Worm (Caenorhabditis elegans) whole organism, L1 larva: Measurements from ENCODE around the gene srw-115.

Experiments
- aha-1 ChIP-seq: fragments of 150-350 bp; optimal IDR thresholded peaks from 2 replicates; lab custom pipeline; 2014; ENCODE audit warnings: missing biosample characterization, missing genetic modification characterization
- aly-2 ChIP-seq: fragments of 150-350 bp; optimal IDR thresholded peaks from 2 replicates; lab custom pipeline; 2014; ENCODE audit warnings: missing biosample characterization, missing genetic modification characterization
- blmp-1 ChIP-seq: fragments of 150-350 bp; optimal IDR thresholded peaks from 2 replicates; lab custom pipeline; 2014; ENCODE audit warnings: missing biosample characterization, missing genetic modification characterization
- ceh-82 ChIP-seq, 3 experiments: fragments of 150-350 bp in 1 of 3; sonication (generic microtip) in 2 of 3; optimal IDR thresholded peaks; 2 replicates each; lab custom pipeline; 2014 to 2017; ENCODE audit warnings: missing biosample characterization in 3 of 3, missing genetic modification characterization in 3 of 3
- ceh-88 ChIP-seq: fragments of 200-800 bp; sonication (Bioruptor generic); IDR thresholded peaks from 2 replicates; pipeline ENCODE4 v1.3.6; 2022; ENCODE audit warnings: missing genetic modification characterization, missing compliant biosample characterization
- dpl-1 ChIP-seq, 3 experiments: fragments of 150-350 bp in 2 of 3; sonication (generic microtip) in 1 of 3; optimal IDR thresholded peaks; 2 replicates each; lab custom pipeline; 2014 to 2017; ENCODE audit warnings: missing biosample characterization in 3 of 3, missing genetic modification characterization in 3 of 3, missing genetic modification reagents in 3 of 3
- dsc-1 ChIP-seq: sonication (generic microtip); optimal IDR thresholded peaks from 2 replicates; lab custom pipeline; 2016; ENCODE audit warnings: mild to moderate bottlenecking, missing genetic modification characterization, missing compliant biosample characterization
- efl-1 ChIP-seq, 4 experiments: fragments of 150-350 bp; optimal IDR thresholded peaks in 3 of 4; peaks in 1 of 4; 1 replicate in 1 of 4; 2 replicates in 3 of 4; lab custom pipeline; 2014; ENCODE audit warnings: missing biosample characterization in 2 of 4, missing genetic modification characterization in 2 of 4, missing genetic modification reagents in 2 of 4
- fkh-10 ChIP-seq: sonication (generic microtip); optimal IDR thresholded peaks from 2 replicates; lab custom pipeline; 2017; ENCODE audit warnings: missing biosample characterization, missing genetic modification reagents, missing genetic modification characterization
- fkh-8 ChIP-seq: sonication (generic microtip); optimal IDR thresholded peaks from 2 replicates; lab custom pipeline; 2016; ENCODE audit warnings: mild to moderate bottlenecking, missing genetic modification characterization, missing compliant biosample characterization
- fos-1 ChIP-seq: fragments of 150-350 bp; optimal IDR thresholded peaks from 2 replicates; lab custom pipeline; 2014; ENCODE audit warnings: missing biosample characterization, missing genetic modification characterization
- hlh-4 ChIP-seq: sonication (generic microtip); optimal IDR thresholded peaks from 2 replicates; lab custom pipeline; 2016; ENCODE audit warnings: mild to moderate bottlenecking, missing genetic modification characterization, missing compliant biosample characterization
- hpl-2 ChIP-seq: fragments of 150-350 bp; optimal IDR thresholded peaks from 2 replicates; lab custom pipeline; 2014; ENCODE audit warnings: missing biosample characterization, missing genetic modification reagents, missing genetic modification characterization
- isw-1 ChIP-seq: fragments of 200-800 bp; sonication (Bioruptor generic); IDR thresholded peaks from 2 replicates; pipeline ENCODE4 v1.3.6; 2022; ENCODE audit warnings: missing genetic modification characterization, missing compliant biosample characterization
- jun-1 ChIP-seq: fragments of 150-350 bp; optimal IDR thresholded peaks from 2 replicates; lab custom pipeline; 2014; ENCODE audit warnings: missing biosample characterization, missing genetic modification reagents, missing genetic modification characterization
- lin-14 ChIP-seq: fragments of 200-800 bp; sonication (Bioruptor generic); optimal IDR thresholded peaks from 2 replicates; lab custom pipeline; 2018; ENCODE audit warnings: mild to moderate bottlenecking, missing genetic modification characterization, moderate library complexity, missing compliant biosample characterization
- nhr-20 ChIP-seq: sonication (generic microtip); optimal IDR thresholded peaks from 2 replicates; lab custom pipeline; 2016; ENCODE audit warnings: mild to moderate bottlenecking, missing genetic modification characterization, missing compliant biosample characterization
- nhr-71 ChIP-seq: sonication (generic microtip); optimal IDR thresholded peaks from 2 replicates; lab custom pipeline; 2016; ENCODE audit warnings: mild to moderate bottlenecking, missing genetic modification characterization, moderate library complexity, missing compliant biosample characterization
- nhr-76 ChIP-seq: sonication (generic microtip); optimal IDR thresholded peaks from 2 replicates; lab custom pipeline; 2017; ENCODE audit warnings: missing biosample characterization, missing genetic modification characterization
- nhr-85 ChIP-seq: sonication (generic microtip); peaks from one replicate; lab custom pipeline; 2016; ENCODE audit warnings: missing genetic modification characterization, inconsistent platforms, missing compliant biosample characterization
- nhr-90 ChIP-seq: sonication (generic microtip); optimal IDR thresholded peaks from 2 replicates; lab custom pipeline; 2016; ENCODE audit warnings: mild to moderate bottlenecking, missing genetic modification characterization, missing compliant biosample characterization; ENCODE audit not compliant: poor library complexity
- pag-3 ChIP-seq: sonication (generic microtip); optimal IDR thresholded peaks from 2 replicates; lab custom pipeline; 2017; ENCODE audit warnings: missing genetic modification characterization, mild to moderate bottlenecking, missing compliant biosample characterization, antibody characterized with exemption, borderline replicate concordance; ENCODE audit not compliant: insufficient read depth
- pax-3 ChIP-seq: fragments of 200-800 bp; sonication (Bioruptor generic); optimal IDR thresholded peaks from 2 replicates; lab custom pipeline; 2018; ENCODE audit warnings: mild to moderate bottlenecking, missing genetic modification characterization, moderate library complexity, missing compliant biosample characterization
- pqm-1 ChIP-seq: sonication (generic microtip); optimal IDR thresholded peaks from 3 replicates; lab custom pipeline; 2017; ENCODE audit warnings: missing biosample characterization, missing genetic modification characterization
- rnt-1 ChIP-seq: sonication (generic microtip); optimal IDR thresholded peaks from 2 replicates; lab custom pipeline; 2016; ENCODE audit warnings: mild to moderate bottlenecking, missing genetic modification characterization, moderate library complexity, missing compliant biosample characterization
- skn-1 ChIP-seq: fragments of 150-350 bp; optimal IDR thresholded peaks from 2 replicates; lab custom pipeline; 2014; ENCODE audit warnings: missing biosample characterization, missing genetic modification characterization
- snu-23 ChIP-seq: sonication (generic microtip); optimal IDR thresholded peaks from 2 replicates; lab custom pipeline; 2016; ENCODE audit warnings: missing genetic modification characterization, missing compliant biosample characterization
- sptf-1 ChIP-seq: fragments of 150-350 bp; optimal IDR thresholded peaks from 2 replicates; lab custom pipeline; 2014; ENCODE audit warnings: missing biosample characterization, missing genetic modification characterization
- sup-37 ChIP-seq: fragments of 200-800 bp; sonication (Bioruptor generic); optimal IDR thresholded peaks from 2 replicates; lab custom pipeline; 2018; ENCODE audit warnings: mild to moderate bottlenecking, missing genetic modification characterization, missing compliant biosample characterization
- swsn-7 ChIP-seq: sonication (generic microtip); optimal IDR thresholded peaks from 2 replicates; lab custom pipeline; 2016; ENCODE audit warnings: missing genetic modification characterization, missing compliant biosample characterization
- tbx-2 ChIP-seq: sonication (generic microtip); optimal IDR thresholded peaks from 2 replicates; lab custom pipeline; 2016; ENCODE audit warnings: missing genetic modification characterization, missing compliant biosample characterization
- tlp-1 ChIP-seq: fragments of 150-350 bp; optimal IDR thresholded peaks from 2 replicates; lab custom pipeline; 2014; ENCODE audit warnings: missing biosample characterization, missing genetic modification characterization
- unc-98 ChIP-seq: fragments of 200-800 bp; sonication (Bioruptor generic); IDR thresholded peaks from 2 replicates; pipeline ENCODE4 v1.3.6; 2022; ENCODE audit warnings: missing genetic modification characterization, missing compliant biosample characterization
- xbp-1 ChIP-seq: sonication (generic microtip); optimal IDR thresholded peaks from 2 replicates; lab custom pipeline; 2016; ENCODE audit warnings: missing genetic modification characterization, missing compliant biosample characterization
- zip-4 ChIP-seq: fragments of 200-800 bp; sonication (Bioruptor generic); optimal IDR thresholded peaks from 2 replicates; lab custom pipeline; 2018; ENCODE audit warnings: mild to moderate bottlenecking, missing genetic modification characterization, moderate library complexity, missing compliant biosample characterization
- ztf-11 ChIP-seq, 2 experiments: sonication (generic microtip); optimal IDR thresholded peaks; 2 replicates each; lab custom pipeline; 2016 to 2017; ENCODE audit warnings: missing genetic modification characterization in 2 of 2, missing biosample characterization in 1 of 2, missing compliant biosample characterization in 1 of 2

Gene srw-115

ce11 chrV:3010468-3010867, 16.8 kb upstream of the srw-115 start, which contains the start of gene srw-136:
srw-136 (minus strand) TSS chrV:3010568.
- TF ChIP-seq tbx-2, result no peak

DNA sequence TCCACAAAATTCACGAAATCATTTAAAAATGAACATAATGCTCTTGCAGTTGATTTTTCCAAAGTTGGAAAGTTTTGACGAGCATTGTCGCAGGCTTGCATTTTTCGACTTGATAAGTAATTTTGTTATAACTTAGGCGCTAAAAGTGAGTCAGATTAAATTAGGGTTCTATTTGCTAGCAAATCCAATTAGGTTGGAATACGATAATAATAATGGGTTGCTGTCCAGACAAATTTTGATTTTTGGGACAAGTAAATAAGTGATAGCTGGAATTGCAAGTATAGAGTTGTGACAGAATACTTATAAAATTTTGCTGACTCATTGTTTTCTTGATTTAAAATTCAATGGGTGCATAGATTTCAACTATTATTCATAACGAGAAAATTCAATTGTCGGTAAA, 12.2 kb upstream of the srw-115 start, which contains the start of gene srw-112:
srw-112 (minus strand) TSS at position 101 of the 400 bp plus-strand sequence.
- no peak for TF ChIP-seq xbp-1
- TF ChIP-seq zip-4 (GFP tag; lab: Kevin White, UChicago), result no peak
- no peak for TF ChIP-seq ceh-82 (tag; optimal IDR thresholded peaks at IDR 0.05; lab: Kevin White, UChicago)
- peak; percentile 0 for TF ChIP-seq fkh-8 (tag; lab: Kevin White, UChicago)
- TF ChIP-seq blmp-1 (tag; lab: Kevin White, UChicago), result no peak
- TF ChIP-seq ztf-11 (tag; optimal IDR thresholded peaks at IDR 0.05; lab: Kevin White, UChicago), result no peak

DNA sequence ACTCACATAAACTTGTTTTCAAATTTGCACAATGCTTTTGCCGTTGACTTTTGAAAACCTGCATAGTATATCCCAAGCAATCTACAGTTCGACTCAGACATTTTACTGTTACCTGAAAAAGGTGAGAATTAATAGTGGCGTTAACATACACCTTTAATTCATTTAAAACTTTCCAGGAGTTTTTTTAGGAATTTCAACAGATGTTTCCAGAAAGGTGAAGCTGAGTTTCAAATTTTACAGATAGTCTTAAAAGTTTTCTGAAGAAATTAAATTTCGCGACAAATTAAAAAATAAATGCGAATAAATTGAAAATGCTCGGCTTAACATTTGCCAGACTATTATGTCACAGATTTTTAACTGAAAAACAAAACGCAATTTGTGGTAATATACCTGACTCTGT, 6.0 kb upstream of the srw-115 start, which contains the start of gene srw-119:
srw-119 (minus strand) TSS at position 101 of the 400 bp plus-strand sequence.
- TF ChIP-seq jun-1 (no peak), hpl-2 (no peak), pqm-1 (tag; lab: Kevin White, UChicago) (no peak), rnt-1 (no peak), nhr-76 (tag; lab: Kevin White, UChicago) (no peak), isw-1 (no peak), nhr-90 (no peak), lin-14 (GFP tag; lab: Kevin White, UChicago) (no peak), fos-1 (tag; lab: Kevin White, UChicago) (no peak), hlh-4 (tag; lab: Kevin White, UChicago) (no peak), fkh-10 (GFP tag; lab: Kevin White, UChicago) (no peak), nhr-20 (tag; lab: Kevin White, UChicago) (no peak), swsn-7 (no peak), dsc-1 (tag; lab: Kevin White, UChicago) (no peak), nhr-85 (no peak), unc-98 (GFP tag; lab: Robert Waterston, UW) (no peak), nhr-71 (no peak), snu-23 (GFP tag; lab: Kevin White, UChicago) (no peak), efl-1 (optimal IDR thresholded peaks at IDR 0.05; lab: Kevin White, UChicago) (no peak), efl-1 (GFP tag; optimal IDR thresholded peaks at IDR 0.05 in 1 of 2; lab: Kevin White, UChicago) (no peak), aha-1 (tag; lab: Kevin White, UChicago) (no peak)
- TF ChIP-seq, all 84 proteins: peak for 0

ce11 chrV:2996105-2996504, 2.4 kb upstream of the srw-115 start, which contains the start of gene srw-120:
srw-120 (minus strand) TSS chrV:2996205.
- TF ChIP-seq pag-3 (tag; lab: Kevin White, UChicago) (no peak), swsn-7 (no peak)

DNA sequence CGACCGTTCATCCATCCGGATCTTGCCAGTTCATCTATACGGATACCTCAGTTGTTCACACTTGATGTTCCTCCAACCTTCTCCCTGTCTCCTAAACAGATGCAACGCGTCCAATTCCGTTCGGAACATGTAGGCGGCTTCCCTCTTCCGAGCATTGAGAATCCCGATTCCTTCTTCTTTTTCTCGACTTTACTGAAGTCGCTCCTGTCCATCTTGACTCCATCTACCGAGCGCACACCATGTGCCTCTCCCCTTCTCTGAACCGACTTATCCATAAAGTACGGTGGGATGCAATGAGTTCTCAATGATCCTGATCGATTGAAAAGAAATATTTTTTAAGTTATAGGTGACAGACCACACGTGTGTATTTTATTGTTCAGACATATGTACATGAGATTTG, 1.7 kb downstream of the srw-115 start:
- TF ChIP-seq skn-1 (tag; lab: Kevin White, UChicago) (no peak), pax-3 (tag; lab: Kevin White, UChicago) (no peak), aly-2 (tag; lab: Kevin White, UChicago) (no peak), dpl-1 (GFP tag; optimal IDR thresholded peaks at IDR 0.05; lab: Kevin White, UChicago) (no peak), sup-37 (no peak), tlp-1 (tag; lab: Kevin White, UChicago) (no peak), ceh-88 (no peak), nhr-71 (no peak), snu-23 (GFP tag; lab: Kevin White, UChicago) (no peak), fos-1 (tag; lab: Kevin White, UChicago) (no peak), sptf-1 (tag; lab: Kevin White, UChicago) (no peak), fkh-10 (GFP tag; lab: Kevin White, UChicago) (no peak)
